Fruit fly (Drosophila melanogaster): Measurements from ENCODE around the gene CG11983.

The CG11983 gene

DNA sequence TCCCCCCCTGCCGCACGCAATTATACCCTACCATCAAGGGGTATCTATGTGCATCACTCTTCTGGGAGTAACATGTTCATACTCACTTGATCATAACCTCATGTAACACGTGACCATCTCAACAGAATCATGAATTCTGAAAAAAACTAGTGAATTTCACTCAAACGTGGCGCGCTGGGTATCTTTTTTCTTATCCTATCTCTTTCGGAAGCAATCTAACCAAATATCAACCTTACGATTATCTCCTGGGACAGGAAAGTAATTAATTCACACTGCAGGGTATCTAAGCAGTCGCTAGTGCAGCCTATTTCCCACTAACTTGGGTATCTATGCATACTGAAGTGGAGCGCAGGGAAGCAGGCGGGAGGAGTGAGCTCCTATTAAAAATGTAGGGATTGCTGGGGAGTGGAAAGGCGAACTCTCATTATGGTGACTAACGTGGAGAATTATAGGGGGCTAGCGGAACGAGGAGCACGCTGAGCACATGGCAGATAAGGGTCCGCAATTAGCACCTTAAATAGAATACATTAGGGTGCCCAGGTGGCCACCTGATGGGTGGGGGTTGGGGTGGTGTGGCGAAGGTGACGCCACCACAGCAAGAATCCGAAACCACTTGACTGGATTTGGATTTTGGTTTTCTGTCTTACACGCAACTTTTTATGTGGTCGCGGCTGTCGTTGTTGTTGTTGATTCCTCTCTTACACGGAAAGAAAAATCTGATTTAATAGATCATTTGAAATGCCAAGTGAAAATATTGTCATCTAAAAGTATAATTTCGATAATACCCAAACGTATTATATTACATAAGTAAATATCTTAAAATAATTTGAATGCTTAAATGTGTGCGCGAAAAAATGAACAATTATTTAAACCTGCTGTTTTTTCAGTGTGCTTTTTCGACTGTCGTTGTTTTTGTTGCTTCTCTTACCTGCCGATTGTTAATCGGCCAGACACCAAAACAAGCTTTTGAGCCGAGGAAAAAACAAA lies 47.3 kb downstream of the CG11983 start (continued):
- no peak for TF ChIP-seq lov (optimal IDR thresholded peaks at IDR 0.05)
- no peak for TF ChIP-seq lov (GFP tag; IDR thresholded peaks at IDR 0.05)
- no peak for TF ChIP-seq Kr (GFP tag; optimal IDR thresholded peaks at IDR 0.05)
- no peak for TF ChIP-seq Rfx (GFP tag; IDR thresholded peaks at IDR 0.05)
- TF ChIP-seq CG10209 (GFP tag; optimal IDR thresholded peaks at IDR 0.05): peak; percentile 91
- TF ChIP-seq sd (tag; optimal IDR thresholded peaks at IDR 0.05): peak; percentile 84
- TF ChIP-seq CG9797 (GFP tag; optimal IDR thresholded peaks at IDR 0.05): peak; percentile 11
- TF ChIP-seq Ravus (GFP tag; IDR thresholded peaks at IDR 0.05): no peak
- TF ChIP-seq nmo (GFP tag; optimal IDR thresholded peaks at IDR 0.05): peak; percentile 96
- TF ChIP-seq Sox102F (GFP tag; optimal IDR thresholded peaks at IDR 0.05): peak; percentile 95
- TF ChIP-seq TFAM (GFP tag; optimal IDR thresholded peaks at IDR 0.05): peak; percentile 34
- no peak for TF ChIP-seq cas (GFP tag; IDR thresholded peaks at IDR 0.05)
- peak; percentile 73 for TF ChIP-seq HLH54F (GFP tag; optimal IDR thresholded peaks at IDR 0.05)
- peak; percentile 98 for TF ChIP-seq CG2678 (tag; optimal IDR thresholded peaks at IDR 0.05)
- TF ChIP-seq Hr78 (GFP tag; optimal IDR thresholded peaks at IDR 0.05): peak in 1 of 2 experiments; percentile 72
- TF ChIP-seq fd102C (GFP tag; optimal IDR thresholded peaks at IDR 0.05): no peak
- TF ChIP-seq ash1 (GFP tag; optimal IDR thresholded peaks at IDR 0.05): no peak
- peak; percentile 59 for TF ChIP-seq jumu (GFP tag; optimal IDR thresholded peaks at IDR 0.05)
- TF ChIP-seq nom (GFP tag; optimal IDR thresholded peaks at IDR 0.05): peak; percentile 68
- TF ChIP-seq gfzf (GFP tag; optimal IDR thresholded peaks at IDR 0.05): no peak
- TF ChIP-seq CG16779 (GFP tag; IDR thresholded peaks at IDR 0.05): no peak
- no peak for TF ChIP-seq Drgx (GFP tag; IDR thresholded peaks at IDR 0.05)
- peak; percentile 93 for TF ChIP-seq CG9727 (GFP tag; optimal IDR thresholded peaks at IDR 0.05)
- no peak for TF ChIP-seq hkb (optimal IDR thresholded peaks at IDR 0.05)
- TF ChIP-seq hkb (GFP tag; IDR thresholded peaks at IDR 0.05): no peak
- no peak for TF ChIP-seq pfk (GFP tag; optimal IDR thresholded peaks at IDR 0.05)
- no peak for TF ChIP-seq CG17612 (GFP tag; IDR thresholded peaks at IDR 0.05)
- peak; percentile 86 for TF ChIP-seq zf30C (GFP tag; optimal IDR thresholded peaks at IDR 0.05)
- TF ChIP-seq sob (GFP tag; IDR thresholded peaks at IDR 0.05): no peak
- TF ChIP-seq CG6765 (GFP tag; optimal IDR thresholded peaks at IDR 0.05): peak; percentile 89
- TF ChIP-seq caup (GFP tag; optimal IDR thresholded peaks at IDR 0.05; ENCODE audit: severe bottlenecking): peak; percentile 95
- TF ChIP-seq CG15479 (GFP tag; optimal IDR thresholded peaks at IDR 0.05): no peak
- no peak for TF ChIP-seq CG31224 (GFP tag; IDR thresholded peaks at IDR 0.05)
- TF ChIP-seq CG14860 (GFP tag; IDR thresholded peaks at IDR 0.05; ENCODE audit: partially characterized antibody): no peak
- TF ChIP-seq CG3847 (GFP tag; IDR thresholded peaks at IDR 0.05): no peak
- TF ChIP-seq amos (GFP tag; IDR thresholded peaks at IDR 0.05; ENCODE audit: partially characterized antibody): no peak
- TF ChIP-seq ind (GFP tag; optimal IDR thresholded peaks at IDR 0.05): peak; percentile 93
- peak; percentile 14 for TF ChIP-seq btn (GFP tag; optimal IDR thresholded peaks at IDR 0.05)
- TF ChIP-seq chn (GFP tag; optimal IDR thresholded peaks at IDR 0.05): peak; percentile 51
- no peak for TF ChIP-seq BEAF-32 (GFP tag; optimal IDR thresholded peaks at IDR 0.05)
- TF ChIP-seq CG6791 (GFP tag; IDR thresholded peaks at IDR 0.05; ENCODE audit: partially characterized antibody): no peak
- peak; percentile 87 for TF ChIP-seq zen (tag; optimal IDR thresholded peaks at IDR 0.05)
- no peak for TF ChIP-seq CG9932 (GFP tag; IDR thresholded peaks at IDR 0.05)
- TF ChIP-seq so (GFP tag; IDR thresholded peaks at IDR 0.05): no peak
- TF ChIP-seq CG7987 (GFP tag; optimal IDR thresholded peaks at IDR 0.05): peak; percentile 85
- no peak for TF ChIP-seq danr (GFP tag; IDR thresholded peaks at IDR 0.05)
- peak; percentile 82 for TF ChIP-seq Six4 (GFP tag; optimal IDR thresholded peaks at IDR 0.05)
- TF ChIP-seq Doc2 (GFP tag; IDR thresholded peaks at IDR 0.05): no peak

Measured in whole organism, embryonic.